Fruit fly (Drosophila melanogaster): ENCODE measurements around the gene Ugt302K1.

Gene Ugt302K1

DNA sequence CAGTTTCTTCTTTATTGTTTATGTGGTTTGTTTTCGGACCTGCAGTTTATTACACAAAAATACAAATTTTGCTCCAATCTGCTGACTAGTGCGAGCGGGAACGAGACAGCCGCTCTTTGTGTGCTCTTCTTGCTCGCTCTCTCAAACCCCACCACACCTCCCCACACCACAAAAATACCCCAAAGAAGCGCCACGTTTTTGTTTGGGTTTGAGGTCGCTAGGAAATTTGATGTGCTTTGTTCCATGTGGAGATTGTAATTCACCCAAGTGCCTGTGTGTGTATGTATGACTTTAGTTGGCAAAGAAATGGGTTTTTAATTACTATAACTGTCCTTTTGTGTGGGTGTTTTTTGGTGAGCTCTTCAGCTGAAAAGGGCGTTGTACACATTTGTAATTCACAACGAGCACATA is 44.4 kb upstream of the Ugt302K1 start (continued):
- no peak for TF ChIP-seq crc (GFP tag; optimal IDR thresholded peaks at IDR 0.05)
- TF ChIP-seq CG13894 (tag; optimal IDR thresholded peaks at IDR 0.05) = peak; percentile 43

DNA sequence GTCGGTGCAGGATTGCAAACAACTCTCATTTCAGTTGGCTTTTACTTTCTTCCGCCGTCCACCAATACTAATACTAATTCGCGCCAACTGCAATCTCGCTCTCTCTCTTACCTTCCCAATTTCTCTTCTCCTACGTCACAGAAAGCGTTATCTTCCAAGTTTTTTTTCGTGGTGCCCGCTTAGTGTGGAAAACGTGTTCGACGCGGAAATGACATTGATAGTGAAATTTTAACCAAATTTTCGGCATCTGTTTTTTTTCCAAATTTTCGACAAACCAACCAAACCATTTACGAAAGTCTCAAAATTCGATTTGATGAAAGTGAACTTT is 43.7 kb upstream of the Ugt302K1 start, which contains the start of gene cu:
TSS of gene cu (plus strand) at position 204 of the 328 bp plus-strand sequence.
- TF ChIP-seq Ada2b (GFP tag; IDR thresholded peaks at IDR 0.05) (no peak), CG10274 (GFP tag; optimal IDR thresholded peaks at IDR 0.05) (no peak), Trl (optimal IDR thresholded peaks at IDR 0.05) (peak; percentile 54 to 58), Trl (GFP tag; optimal IDR thresholded peaks at IDR 0.05) (no peak), hkb (optimal IDR thresholded peaks at IDR 0.05) (peak; percentile 33), hkb (GFP tag; IDR thresholded peaks at IDR 0.05) (no peak), CG1602 (GFP tag; optimal IDR thresholded peaks at IDR 0.05) (no peak), Hr39 (optimal IDR thresholded peaks at IDR 0.05) (no peak), shn (GFP tag; optimal IDR thresholded peaks at IDR 0.05) (no peak), CG42726 (GFP tag; IDR thresholded peaks at IDR 0.05; ENCODE audit: partially characterized antibody) (no peak), CG11247 (GFP tag; IDR thresholded peaks at IDR 0.05) (no peak), CG14667 (GFP tag; IDR thresholded peaks at IDR 0.05) (no peak), HLHmδ (GFP tag; optimal IDR thresholded peaks at IDR 0.05) (no peak), aop (GFP tag; IDR thresholded peaks at IDR 0.05) (peak; percentile 49; the same call in 1 of the 2 replicates), Dbx (GFP tag; IDR thresholded peaks at IDR 0.05) (no peak), prd (optimal IDR thresholded peaks at IDR 0.05) (no peak), prd (GFP tag; IDR thresholded peaks at IDR 0.05) (no peak), lola (GFP tag; optimal IDR thresholded peaks at IDR 0.05) (peak in 1 of 3 experiments; percentile 26), Dfd (GFP tag; optimal IDR thresholded peaks at IDR 0.05) (peak in 1 of 2 experiments; percentile 28), CG14441 (GFP tag; IDR thresholded peaks at IDR 0.05) (no peak), dan (GFP tag; IDR thresholded peaks at IDR 0.05) (no peak), jigr1 (GFP tag; IDR thresholded peaks at IDR 0.05) (no peak), en (GFP tag; optimal IDR thresholded peaks at IDR 0.05) (no peak), sr (GFP tag; IDR thresholded peaks at IDR 0.05) (peak; percentile 6), Atf-2 (GFP tag; optimal IDR thresholded peaks at IDR 0.05) (no peak), Drgx (GFP tag; IDR thresholded peaks at IDR 0.05) (no peak), CG33213 (GFP tag; optimal IDR thresholded peaks at IDR 0.05) (peak; percentile 75), TFAM (GFP tag; optimal IDR thresholded peaks at IDR 0.05) (no peak), gcm2 (GFP tag; optimal IDR thresholded peaks at IDR 0.05) (peak; percentile 50), CG15073 (GFP tag; optimal IDR thresholded peaks at IDR 0.05) (no peak), CG31365 (tag; optimal IDR thresholded peaks at IDR 0.05) (no peak), ab (GFP tag; optimal IDR thresholded peaks at IDR 0.05) (peak; percentile 76), CG31441 (GFP tag; IDR thresholded peaks at IDR 0.05) (peak; percentile 44; the same call in 1 of the 2 replicates), CG4730 (GFP tag; IDR thresholded peaks at IDR 0.05) (no peak), pb (GFP tag; optimal IDR thresholded peaks at IDR 0.05) (no peak), CG11398 (GFP tag; optimal IDR thresholded peaks at IDR 0.05) (peak; percentile 71), NC2α (GFP tag; optimal IDR thresholded peaks at IDR 0.05) (no peak), pfk (GFP tag; optimal IDR thresholded peaks at IDR 0.05) (no peak), Optix (GFP tag; IDR thresholded peaks at IDR 0.05) (peak; percentile 85; the same call in 2 of the 3 replicates), Bgb (GFP tag; IDR thresholded peaks at IDR 0.05; ENCODE audit: partially characterized antibody) (peak; percentile 26; the same call in 1 of the 2 replicates), MBD-R2 (GFP tag; IDR thresholded peaks at IDR 0.05) (no peak), mam (GFP tag; optimal IDR thresholded peaks at IDR 0.05) (peak; percentile 90), CG4282 (GFP tag; optimal IDR thresholded peaks at IDR 0.05) (no peak), jing (GFP tag; optimal IDR thresholded peaks at IDR 0.05) (no peak), CG2202 (tag; optimal IDR thresholded peaks at IDR 0.05) (no peak), gro (GFP tag; optimal IDR thresholded peaks at IDR 0.05) (no peak), bbx (GFP tag; IDR thresholded peaks at IDR 0.05; ENCODE audit: partially characterized antibody) (peak; percentile 13; the same call in 1 of the 2 replicates), Sry-δ (GFP tag; optimal IDR thresholded peaks at IDR 0.05) (no peak), sna (GFP tag; IDR thresholded peaks at IDR 0.05; ENCODE audit: partially characterized antibody) (no peak)
